Fruit fly (Drosophila melanogaster): ENCODE results near the gene TM9SF3.

dm6 chr3L:5611732-5612250 is 8.0 kb upstream of the TM9SF3 start:
- TF ChIP-seq kay (GFP tag; ENCODE audit: borderline replicate concordance) (peak; percentile 66), CG12768 (GFP tag; optimal IDR thresholded peaks at IDR 0.05) (no peak), CG7101 (tag; optimal IDR thresholded peaks at IDR 0.05) (peak; percentile 14), tj (GFP tag; optimal IDR thresholded peaks at IDR 0.05) (no peak)

All from whole organism, adult.